Fruit fly (Drosophila melanogaster) whole organism, pupa: ENCODE results near the gene ssp7.
A peak's percentile ranks its signal among the peaks of the same experiment; 100 is the strongest.

Source experiments
- CG10348 ChIP-seq: fragments of 200-800 bp; sonication (Bioruptor generic); IDR thresholded peaks from 2 replicates; pipeline ENCODE4 v1.3.6; 2022; ENCODE audit warnings: missing biosample characterization, missing genetic modification characterization
- CG12605 ChIP-seq: fragments of 200-800 bp; sonication (Bioruptor generic); IDR thresholded peaks from 2 replicates; pipeline ENCODE4 v1.3.6; 2022; ENCODE audit warnings: missing biosample characterization, missing genetic modification characterization
- CG13204 ChIP-seq: fragments of 200-800 bp; sonication (Bioruptor generic); optimal IDR thresholded peaks from 2 replicates; lab custom pipeline; 2018; ENCODE audit warnings: missing biosample characterization, mild to moderate bottlenecking, missing genetic modification characterization, moderate library complexity
- CG14655 ChIP-seq: fragments of 200-800 bp; sonication (Bioruptor generic); optimal IDR thresholded peaks from 3 replicates; lab custom pipeline; 2017; ENCODE audit warnings: mild to moderate bottlenecking, missing biosample characterization, missing genetic modification reagents, missing genetic modification characterization
- CG15710 ChIP-seq: fragments of 200-800 bp; sonication (Bioruptor generic); optimal IDR thresholded peaks from 2 replicates; lab custom pipeline; 2018; ENCODE audit warnings: missing biosample characterization, mild to moderate bottlenecking, missing genetic modification characterization, moderate library complexity
- CG17806 ChIP-seq: fragments of 200-800 bp; sonication (Bioruptor generic); optimal IDR thresholded peaks from 2 replicates; lab custom pipeline; 2018; ENCODE audit warnings: missing biosample characterization, mild to moderate bottlenecking, missing genetic modification characterization, moderate library complexity
- CG32121 ChIP-seq: fragments of 200-800 bp; sonication (Bioruptor generic); IDR thresholded peaks from 2 replicates; pipeline ENCODE4 v1.3.6; 2022; ENCODE audit warnings: missing biosample characterization, missing genetic modification characterization
- CG34367 ChIP-seq: fragments of 200-800 bp; sonication (Bioruptor generic); optimal IDR thresholded peaks from 2 replicates; lab custom pipeline; 2018; ENCODE audit warnings: missing biosample characterization, mild to moderate bottlenecking, missing genetic modification characterization
- CG4496 ChIP-seq: fragments of 200-800 bp; sonication (Bioruptor generic); IDR thresholded peaks from 3 replicates; pipeline ENCODE4 v1.3.6; 2022; ENCODE audit warnings: missing biosample characterization, missing genetic modification characterization
- CG8159 ChIP-seq: fragments of 200-800 bp; sonication (Bioruptor generic); optimal IDR thresholded peaks from 3 replicates; lab custom pipeline; 2018; ENCODE audit warnings: missing biosample characterization, mild to moderate bottlenecking, missing genetic modification characterization, moderate library complexity
- CG8301 ChIP-seq: fragments of 200-800 bp; sonication (Bioruptor generic); optimal IDR thresholded peaks from 2 replicates; lab custom pipeline; 2018; ENCODE audit warnings: missing biosample characterization, mild to moderate bottlenecking, missing genetic modification characterization
- CG9948 ChIP-seq: fragments of 200-800 bp; sonication (Bioruptor generic); optimal IDR thresholded peaks from 2 replicates; lab custom pipeline; 2018; ENCODE audit warnings: missing biosample characterization, mild to moderate bottlenecking, missing genetic modification characterization, moderate library complexity
- D1 ChIP-seq: fragments of 200-800 bp; sonication (Bioruptor generic); optimal IDR thresholded peaks from 2 replicates; lab custom pipeline; 2018; ENCODE audit warnings: missing biosample characterization, mild to moderate bottlenecking, missing genetic modification characterization, moderate library complexity
- EcR ChIP-seq: fragments of 200-800 bp; sonication (Bioruptor generic); optimal IDR thresholded peaks from 3 replicates; lab custom pipeline; 2019; ENCODE audit warnings: missing biosample characterization, missing genetic modification characterization, mild to moderate bottlenecking, moderate library complexity, missing genetic modification reagents
- Ets98B ChIP-seq: fragments of 200-800 bp; sonication (Bioruptor generic); IDR thresholded peaks from 2 replicates; pipeline ENCODE4 v1.3.6; 2022; ENCODE audit warnings: missing biosample characterization, missing genetic modification characterization
- Pif1A ChIP-seq: fragments of 200-800 bp; sonication (Bioruptor generic); optimal IDR thresholded peaks from 3 replicates; lab custom pipeline; 2016; ENCODE audit warnings: missing biosample characterization, missing genetic modification characterization
- Pif1B ChIP-seq: fragments of 200-800 bp; sonication (Bioruptor generic); optimal IDR thresholded peaks from 3 replicates; lab custom pipeline; 2016; ENCODE audit warnings: missing biosample characterization, missing genetic modification characterization
- Snoo ChIP-seq: fragments of 200-800 bp; sonication (Bioruptor generic); optimal IDR thresholded peaks from 3 replicates; lab custom pipeline; 2017; ENCODE audit warnings: missing biosample characterization, mild to moderate bottlenecking, missing genetic modification characterization, inconsistent platforms
- fd96Ca ChIP-seq: fragments of 200-800 bp; sonication (Bioruptor generic); IDR thresholded peaks from 3 replicates; pipeline ENCODE4 v1.3.6; 2022; ENCODE audit warnings: missing biosample characterization, missing genetic modification characterization
- rn ChIP-seq: fragments of 200-800 bp; sonication (Bioruptor generic); IDR thresholded peaks from 2 replicates; pipeline ENCODE4 v1.3.6; 2022; ENCODE audit warnings: missing biosample characterization, missing genetic modification characterization

ssp7 gene

dm6 chrX:11144575-11144974, 4.5 kb upstream of the ssp7 start:
- TF ChIP-seq CG15710 (no peak), D1 (tag; lab: Kevin White, UChicago) (no peak), CG8301 (tag; lab: Kevin White, UChicago) (no peak), Pif1B (no peak), CG17806 (tag; lab: Kevin White, UChicago) (no peak), CG10348 (no peak), Ets98B (GFP tag; lab: Robert Waterston, UW) (no peak), CG8159 (tag; lab: Kevin White, UChicago) (no peak), EcR (GFP tag; lab: Kevin White, UChicago) (no peak), CG4496 (no peak), Pif1A (GFP tag; lab: Kevin White, UChicago) (no peak), CG9948 (no peak), CG34367 (no peak), Snoo (no peak)
- TF ChIP-seq, all 21 proteins: peak for 0

DNA sequence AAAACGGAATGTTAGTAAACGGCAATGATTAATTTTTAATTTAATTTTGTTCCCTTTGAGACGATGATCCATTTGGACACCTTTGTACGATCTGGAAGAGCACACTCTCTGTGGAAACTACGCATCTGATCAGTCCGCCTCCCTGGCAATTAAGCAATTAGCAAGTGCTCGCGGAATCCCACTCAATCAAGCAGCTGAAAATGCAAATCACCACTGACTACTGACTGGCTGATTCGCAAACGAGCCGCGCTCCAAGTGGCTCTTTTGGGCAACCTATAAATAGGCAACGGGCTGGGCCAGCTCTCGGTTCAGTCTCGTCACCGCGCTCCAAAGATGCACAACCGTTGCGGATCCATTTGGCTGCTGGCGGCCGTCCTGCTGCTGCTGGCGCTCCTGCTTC, 3.8 kb upstream of the ssp7 start, which contains the start of gene CG15201:
Gene CG15201 (plus strand): TSS at position 301 of the 400 bp plus-strand sequence.
- TF ChIP-seq CG32121 (GFP tag; lab: Robert Waterston, UW) (no peak), Pif1B (no peak), D1 (tag; lab: Kevin White, UChicago) (no peak), CG12605 (no peak), EcR (GFP tag; lab: Kevin White, UChicago) (no peak), CG13204 (no peak), CG4496 (no peak), Pif1A (GFP tag; lab: Kevin White, UChicago) (no peak), fd96Ca (GFP tag; lab: Robert Waterston, UW) (no peak)

dm6 chrX:11141785-11142591, 1.9 kb upstream of the ssp7 start, which contains the start of the genes CG15199 and CG15202:
CG15199 (minus strand) TSS chrX:11141835.
CG15202 (plus strand) TSS chrX:11142541.
- TF ChIP-seq CG13204, result no peak
- TF ChIP-seq CG34367, result no peak
- TF ChIP-seq Snoo, result peak; percentile 53

- TF ChIP-seq Snoo, result no peak
- 0 out of 3 replicates have a peak, but pooled peaks have one; percentile 25 for TF ChIP-seq fd96Ca (GFP tag; lab: Robert Waterston, UW)
- TF ChIP-seq CG4496, result peak; percentile 37; the same call in 1 of the 3 replicates
- TF ChIP-seq CG17806 (tag; lab: Kevin White, UChicago), result peak; percentile 1
- TF ChIP-seq CG13204, result no peak
- TF ChIP-seq CG14655 (GFP tag; lab: Kevin White, UChicago), result no peak
- TF ChIP-seq rn, result no peak
- peak; percentile 0 for TF ChIP-seq CG8159 (tag; lab: Kevin White, UChicago)
- no peak for TF ChIP-seq CG10348
- TF ChIP-seq CG12605, result no peak
- 0 out of 2 replicates have a peak, but pooled peaks have one; percentile 15 for TF ChIP-seq CG32121 (GFP tag; lab: Robert Waterston, UW)
- no peak for TF ChIP-seq CG34367
Measured at dm6 chrX:11137566-11138186, 2.4 kb downstream of the ssp7 start, which contains the start of gene CDK2AP1. CDK2AP1 (plus strand) TSS chrX:11137859.

- TF ChIP-seq CG15710 (peak; percentile 22), CG17806 (tag; lab: Kevin White, UChicago) (no peak)
Measured at dm6 chrX:11136587-11137512, 3.2 kb downstream of the ssp7 start, which contains the start of gene Klp10A. Klp10A (minus strand) TSS chrX:11137118.

DNA sequence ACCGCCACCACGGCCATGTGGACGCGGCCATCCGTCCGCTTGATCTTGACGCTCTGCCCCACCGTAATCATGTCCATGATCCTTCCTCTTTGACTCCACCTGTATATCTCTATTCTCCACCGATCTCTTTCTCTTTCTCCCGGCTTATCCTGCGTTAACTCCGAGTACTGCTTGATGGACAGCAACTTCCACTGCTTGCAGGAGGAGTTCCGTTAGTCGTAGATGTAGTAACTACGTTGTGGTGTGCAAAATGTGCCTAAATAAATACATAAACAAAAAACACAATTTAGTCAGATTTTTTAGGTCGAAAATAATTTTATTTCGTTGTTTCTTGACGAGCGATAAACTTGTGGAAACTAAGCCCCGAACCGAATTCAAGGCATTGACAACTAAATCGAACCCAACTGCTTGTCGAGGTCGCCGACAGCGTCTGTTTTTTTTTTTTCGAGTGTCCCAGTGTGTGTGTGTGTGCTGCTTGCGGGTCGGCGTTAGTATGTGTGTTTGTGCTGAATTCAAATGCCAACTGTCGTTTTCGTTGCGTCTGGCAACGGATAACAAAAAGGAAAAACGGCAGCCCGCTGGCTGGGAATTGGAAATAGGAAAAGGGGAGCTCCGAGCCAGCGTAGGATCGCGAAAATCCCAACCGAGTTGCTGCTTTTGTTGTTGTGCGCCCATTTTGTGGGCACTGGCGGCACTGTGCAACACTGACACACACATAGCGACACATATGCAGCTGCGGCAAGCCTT, 4.0 kb downstream of the ssp7 start:
- TF ChIP-seq CG8159 (tag; lab: Kevin White, UChicago) (no peak), EcR (GFP tag; lab: Kevin White, UChicago) (peak; percentile 15)
